Worm (Caenorhabditis elegans) whole organism, L3 larva: ENCODE results near the gene rgs-3.

Experiments used
- ZK546.5 ChIP-seq: sonication (generic microtip); optimal IDR thresholded peaks from 2 replicates; lab custom pipeline; 2017; ENCODE audit warnings: missing biosample characterization, missing genetic modification characterization
- ama-1 ChIP-seq: fragments of 150-350 bp; optimal IDR thresholded peaks from 2 replicates; lab custom pipeline; 2018
- ceh-28 ChIP-seq: fragments of 150-350 bp; optimal IDR thresholded peaks from 2 replicates; lab custom pipeline; 2014; ENCODE audit warnings: missing biosample characterization, missing genetic modification reagents, missing genetic modification characterization
- ceh-82 ChIP-seq: fragments of 150-350 bp; optimal IDR thresholded peaks from 2 replicates; lab custom pipeline; 2014; ENCODE audit warnings: missing biosample characterization, missing genetic modification characterization
- daf-12 ChIP-seq: fragments of 150-350 bp; optimal IDR thresholded peaks from 2 replicates; lab custom pipeline; 2014; ENCODE audit warnings: missing biosample characterization, missing genetic modification reagents, missing genetic modification characterization
- egl-27 ChIP-seq: sonication (generic microtip); optimal IDR thresholded peaks from 4 replicates; lab custom pipeline; 2017; ENCODE audit warnings: missing biosample characterization, missing genetic modification reagents, missing genetic modification characterization
- egl-5 ChIP-seq: fragments of 150-350 bp; optimal IDR thresholded peaks from 2 replicates; lab custom pipeline; 2017; ENCODE audit warnings: missing biosample characterization, missing genetic modification reagents, missing genetic modification characterization, inconsistent platforms
- elt-1 ChIP-seq: fragments of 150-350 bp; optimal IDR thresholded peaks from 2 replicates; lab custom pipeline; 2014; ENCODE audit warnings: missing biosample characterization, missing genetic modification characterization
- elt-2 ChIP-seq: sonication (generic microtip); optimal IDR thresholded peaks from 2 replicates; lab custom pipeline; 2016; ENCODE audit warnings: missing genetic modification reagents, mild to moderate bottlenecking, missing genetic modification characterization, missing compliant biosample characterization
- elt-3 ChIP-seq, 3 experiments: fragments of 150-350 bp in 1 of 3; sonication (generic microtip) in 2 of 3; optimal IDR thresholded peaks; 2 replicates in 2 of 3; 4 replicates in 1 of 3; lab custom pipeline; 2014 to 2017; ENCODE audit warnings: missing biosample characterization in 3 of 3, missing genetic modification characterization in 3 of 3
- eor-1 ChIP-seq, 2 experiments: fragments of 150-350 bp; optimal IDR thresholded peaks; 2 replicates each; lab custom pipeline; 2014 to 2018; ENCODE audit warnings: missing biosample characterization in 2 of 2, missing genetic modification characterization in 2 of 2
- fkh-10 ChIP-seq: sonication (generic microtip); optimal IDR thresholded peaks from 2 replicates; lab custom pipeline; 2017; ENCODE audit warnings: missing biosample characterization, missing genetic modification reagents, missing genetic modification characterization
- fkh-2 ChIP-seq: fragments of 150-350 bp; optimal IDR thresholded peaks from 2 replicates; lab custom pipeline; 2014; ENCODE audit warnings: missing biosample characterization, missing genetic modification reagents, missing genetic modification characterization
- fos-1 ChIP-seq: fragments of 150-350 bp; optimal IDR thresholded peaks from 2 replicates; lab custom pipeline; 2014; ENCODE audit warnings: missing biosample characterization, missing genetic modification characterization
- hmg-11 ChIP-seq: sonication (generic microtip); optimal IDR thresholded peaks from 2 replicates; lab custom pipeline; 2016; ENCODE audit warnings: missing genetic modification characterization, missing compliant biosample characterization
- lin-39 ChIP-seq: fragments of 150-350 bp; optimal IDR thresholded peaks from 2 replicates; lab custom pipeline; 2018; ENCODE audit warnings: missing biosample characterization, missing genetic modification reagents, missing genetic modification characterization
- mdl-1 ChIP-seq: fragments of 150-350 bp; optimal IDR thresholded peaks from 2 replicates; lab custom pipeline; 2014; ENCODE audit warnings: missing biosample characterization, missing genetic modification characterization
- mml-1 ChIP-seq: fragments of 150-350 bp; sonication (generic microtip); optimal IDR thresholded peaks from 3 replicates; lab custom pipeline; 2014; ENCODE audit warnings: missing biosample characterization, missing genetic modification characterization
- nhr-11 ChIP-seq: fragments of 150-350 bp; optimal IDR thresholded peaks from 2 replicates; lab custom pipeline; 2014; ENCODE audit warnings: missing biosample characterization, missing genetic modification characterization
- nhr-12 ChIP-seq: fragments of 150-350 bp; optimal IDR thresholded peaks from 2 replicates; lab custom pipeline; 2014; ENCODE audit warnings: missing biosample characterization, missing genetic modification characterization
- nhr-23 ChIP-seq: fragments of 150-350 bp; optimal IDR thresholded peaks from 2 replicates; lab custom pipeline; 2014; ENCODE audit warnings: missing biosample characterization, missing genetic modification reagents, missing genetic modification characterization
- nhr-237 ChIP-seq: fragments of 150-350 bp; optimal IDR thresholded peaks from 2 replicates; lab custom pipeline; 2014; ENCODE audit warnings: missing biosample characterization, missing genetic modification characterization
- nhr-25 ChIP-seq: sonication (generic microtip); optimal IDR thresholded peaks from 2 replicates; lab custom pipeline; 2017; ENCODE audit warnings: missing biosample characterization, missing genetic modification characterization
- nhr-43 ChIP-seq: sonication (generic microtip); optimal IDR thresholded peaks from 2 replicates; lab custom pipeline; 2016; ENCODE audit warnings: mild to moderate bottlenecking, missing genetic modification characterization, missing compliant biosample characterization; ENCODE audit not compliant: poor library complexity, severe bottlenecking
- nhr-67 ChIP-seq: fragments of 150-350 bp; optimal IDR thresholded peaks from 2 replicates; lab custom pipeline; 2014; ENCODE audit warnings: missing biosample characterization, missing genetic modification characterization
- nhr-76 ChIP-seq: fragments of 150-350 bp; sonication (generic microtip); optimal IDR thresholded peaks from 5 replicates; lab custom pipeline; 2014; ENCODE audit warnings: missing biosample characterization, missing genetic modification characterization
- pha-4 ChIP-seq: fragments of 150-350 bp; optimal IDR thresholded peaks from 2 replicates; lab custom pipeline; 2014; ENCODE audit warnings: missing biosample characterization, missing genetic modification reagents, missing genetic modification characterization
- pqm-1 ChIP-seq: fragments of 150-350 bp; optimal IDR thresholded peaks from 2 replicates; lab custom pipeline; 2017; ENCODE audit warnings: missing biosample characterization, missing genetic modification characterization, inconsistent platforms
- sea-2 ChIP-seq: fragments of 150-350 bp; sonication (generic microtip); optimal IDR thresholded peaks from 4 replicates; lab custom pipeline; 2014; ENCODE audit warnings: missing biosample characterization, missing genetic modification reagents, missing genetic modification characterization
- skn-1 ChIP-seq: fragments of 150-350 bp; optimal IDR thresholded peaks from 2 replicates; lab custom pipeline; 2014; ENCODE audit warnings: missing biosample characterization, missing genetic modification characterization
- unc-39 ChIP-seq: sonication (generic microtip); optimal IDR thresholded peaks from 4 replicates; lab custom pipeline; 2017; ENCODE audit warnings: missing biosample characterization, missing genetic modification characterization
- unc-62 ChIP-seq: fragments of 150-350 bp; sonication (generic microtip); optimal IDR thresholded peaks from 4 replicates; lab custom pipeline; 2014; ENCODE audit warnings: missing biosample characterization, missing genetic modification reagents, missing genetic modification characterization
- zag-1 ChIP-seq: fragments of 150-350 bp; optimal IDR thresholded peaks from 2 replicates; lab custom pipeline; 2014; ENCODE audit warnings: missing biosample characterization, missing genetic modification characterization
- ztf-11 ChIP-seq: fragments of 150-350 bp; optimal IDR thresholded peaks from 2 replicates; lab custom pipeline; 2014; ENCODE audit warnings: missing biosample characterization, missing genetic modification characterization
- ztf-4 ChIP-seq: fragments of 150-350 bp; optimal IDR thresholded peaks from 2 replicates; lab custom pipeline; 2014; ENCODE audit warnings: missing biosample characterization, missing genetic modification characterization

rgs-3 gene

DNA sequence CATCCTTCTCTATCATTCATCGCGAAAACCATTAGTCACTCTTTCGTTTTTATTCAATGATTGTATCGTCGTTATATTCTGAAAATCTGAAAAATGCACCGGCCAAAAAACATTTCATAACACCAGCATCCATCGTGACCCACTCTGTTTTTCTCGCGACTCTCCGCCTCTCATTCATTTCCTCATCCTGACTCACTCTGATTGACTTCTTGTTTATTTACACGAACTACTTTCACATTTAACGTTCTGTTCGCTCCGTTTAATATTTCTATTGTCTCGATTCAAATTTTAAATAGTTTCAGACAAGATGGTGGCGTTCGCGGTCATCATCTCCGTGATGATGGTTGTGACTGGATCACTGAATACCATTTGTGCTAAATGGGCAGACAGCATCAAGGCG lies 23.9 kb downstream of the rgs-3 start, which contains the start of gene C29H12.2:
Gene C29H12.2 (plus strand): TSS at position 297 of the 400 bp plus-strand sequence.
- peak; percentile 29 for TF ChIP-seq pha-4 (tag; lab: Kevin White, UChicago)
- no peak for TF ChIP-seq nhr-67 (tag; lab: Kevin White, UChicago)

DNA sequence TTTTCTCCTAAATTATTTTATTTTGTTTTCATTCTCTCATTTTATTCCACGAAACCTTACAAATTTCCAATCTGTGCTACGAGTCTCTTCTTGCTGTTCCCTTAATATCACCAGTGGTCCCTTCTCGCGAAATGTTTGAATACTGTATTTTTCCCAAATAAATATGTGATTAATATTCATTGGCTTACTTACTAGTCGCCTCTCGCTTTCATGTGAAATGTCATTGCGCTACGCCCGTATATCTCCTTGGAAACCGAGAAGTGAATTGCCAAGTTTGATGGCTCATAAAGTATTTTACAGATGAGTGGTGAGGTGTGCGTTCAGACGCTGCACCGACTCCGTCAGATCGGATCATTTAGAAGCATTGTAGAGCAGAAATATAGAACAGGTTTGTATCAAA lies 25.7 kb downstream of the rgs-3 start, which contains the start of gene rars-2:
Gene rars-2 (plus strand): TSS at position 301 of the 400 bp plus-strand sequence.
- TF ChIP-seq sea-2 (no peak), nhr-43 (tag; lab: Kevin White, UChicago) (peak; percentile 11)

DNA sequence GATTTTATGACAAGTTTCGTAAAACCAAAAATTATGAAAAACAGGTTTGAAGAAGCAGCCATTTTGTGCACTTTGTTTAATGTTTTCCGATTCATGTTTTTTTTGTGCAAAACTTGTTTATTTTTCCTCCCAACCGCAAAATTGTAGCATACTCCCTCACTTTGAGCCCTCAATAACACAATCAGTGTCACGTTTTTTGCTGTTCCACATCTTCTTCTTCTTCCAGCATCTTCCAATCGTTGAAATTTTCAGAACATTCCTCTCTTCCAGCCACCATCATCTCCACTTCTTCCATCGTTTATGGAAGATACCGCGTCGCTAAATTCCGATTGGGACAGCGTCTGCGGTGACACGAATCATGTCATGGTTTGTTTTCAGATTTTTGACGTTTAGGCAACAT lies 33.0 kb downstream of the rgs-3 start, which contains the start of gene abts-3:
Gene abts-3 (plus strand): TSS at position 301 of the 400 bp plus-strand sequence.
- TF ChIP-seq elt-2 (no peak), sea-2 (no peak), fos-1 (tag; lab: Kevin White, UChicago) (no peak), fkh-10 (GFP tag; lab: Kevin White, UChicago) (no peak), egl-5 (tag; lab: Kevin White, UChicago) (no peak), egl-27 (tag; lab: Kevin White, UChicago) (no peak), elt-3 (tag; optimal IDR thresholded peaks at IDR 0.05; lab: Kevin White, UChicago) (no peak), pqm-1 (tag; lab: Kevin White, UChicago) (no peak), ama-1 (lab: Kevin White, UChicago) (no peak)

DNA sequence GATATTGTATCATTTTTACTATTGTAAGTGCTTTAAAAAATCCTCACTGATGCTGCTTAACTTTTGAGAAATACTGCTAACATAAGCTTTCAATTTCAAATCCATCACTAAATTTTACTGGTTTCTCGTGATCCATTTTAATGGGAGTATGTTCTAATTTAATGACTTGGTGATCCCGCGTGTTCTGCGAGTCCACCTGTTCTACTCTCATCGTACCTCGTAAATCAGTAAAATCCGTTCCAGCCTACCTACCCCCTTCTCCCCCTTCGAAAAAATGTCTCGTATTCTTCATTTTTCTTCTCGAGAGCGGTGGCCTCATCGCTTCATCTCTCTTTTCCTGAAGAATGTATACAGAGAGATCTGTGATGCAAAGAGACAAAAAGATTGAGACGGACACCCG lies 35.9 kb downstream of the rgs-3 start:
- TF ChIP-seq nhr-76 (tag; lab: Kevin White, UChicago) (no peak), nhr-23 (tag; lab: Kevin White, UChicago) (no peak), hmg-11 (tag; lab: Kevin White, UChicago) (no peak), egl-27 (tag; lab: Kevin White, UChicago) (no peak), skn-1 (tag; lab: Kevin White, UChicago) (no peak), daf-12 (tag; lab: Kevin White, UChicago) (no peak), ztf-11 (tag; lab: Kevin White, UChicago) (no peak), elt-3 (tag; optimal IDR thresholded peaks at IDR 0.05; lab: Kevin White, UChicago) (no peak), ceh-82 (tag; lab: Kevin White, UChicago) (no peak), lin-39 (tag; lab: Kevin White, UChicago) (no peak), unc-39 (tag; lab: Kevin White, UChicago) (no peak), nhr-43 (tag; lab: Kevin White, UChicago) (no peak), sea-2 (no peak), nhr-11 (tag; lab: Kevin White, UChicago) (no peak), mdl-1 (tag; lab: Kevin White, UChicago) (no peak), fkh-2 (tag; lab: Kevin White, UChicago) (no peak), nhr-25 (tag; lab: Kevin White, UChicago) (no peak), nhr-12 (tag; lab: Kevin White, UChicago) (no peak), egl-5 (tag; lab: Kevin White, UChicago) (no peak)

DNA sequence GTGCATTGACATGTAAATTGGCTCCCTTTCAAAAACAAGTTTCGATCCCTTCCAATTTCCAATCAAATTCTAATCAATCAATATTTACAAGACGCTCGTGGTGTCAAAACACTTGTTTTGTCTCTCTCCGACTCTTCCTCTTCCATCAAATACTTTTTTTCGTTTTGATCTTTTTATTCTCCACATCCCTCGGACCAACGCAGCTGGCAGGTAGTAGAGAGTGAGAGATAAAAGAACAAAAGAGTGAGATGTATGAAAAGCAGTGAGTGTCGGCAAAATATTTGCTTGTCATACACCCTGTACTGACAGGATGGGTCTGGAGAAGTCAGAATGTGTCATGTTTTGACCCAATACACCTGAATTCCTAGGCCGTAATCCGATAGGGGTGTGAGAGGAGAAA lies 37.1 kb downstream of the rgs-3 start:
- no peak for TF ChIP-seq unc-62 (GFP tag; lab: Kevin White, UChicago)
- no peak for TF ChIP-seq ztf-4 (tag; lab: Kevin White, UChicago)

DNA sequence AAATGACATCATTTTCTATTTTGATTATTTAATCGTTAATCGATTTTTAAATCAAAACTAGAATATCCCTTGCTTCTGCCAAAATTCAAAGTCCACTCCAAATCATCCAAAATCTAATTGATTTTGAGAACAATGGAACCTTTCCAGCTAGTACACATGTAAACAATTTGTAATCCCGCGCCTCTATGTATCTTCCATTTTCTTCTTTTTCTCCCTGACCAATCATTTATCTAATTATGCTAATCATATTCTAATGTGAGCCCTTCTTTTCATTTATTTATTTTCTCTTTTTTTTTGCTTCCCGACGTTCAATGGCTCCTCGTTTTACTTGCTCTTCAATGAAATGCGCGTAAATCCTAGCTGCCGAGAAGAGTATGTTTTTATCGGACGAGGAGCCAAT lies 38.5 kb downstream of the rgs-3 start:
- no peak for TF ChIP-seq mdl-1 (tag; lab: Kevin White, UChicago)
- TF ChIP-seq nhr-237 = no peak
- TF ChIP-seq ama-1 (lab: Kevin White, UChicago) = no peak
- TF ChIP-seq ceh-82 (tag; lab: Kevin White, UChicago) = no peak
- TF ChIP-seq elt-3 (tag; optimal IDR thresholded peaks at IDR 0.05; lab: Kevin White, UChicago) = no peak
- TF ChIP-seq nhr-12 (tag; lab: Kevin White, UChicago) = no peak
- no peak for TF ChIP-seq elt-1 (tag; lab: Kevin White, UChicago)
- no peak for TF ChIP-seq fkh-2 (tag; lab: Kevin White, UChicago)
- TF ChIP-seq ceh-28 (tag; lab: Kevin White, UChicago) = no peak
- no peak for TF ChIP-seq nhr-11 (tag; lab: Kevin White, UChicago)
- no peak for TF ChIP-seq skn-1 (tag; lab: Kevin White, UChicago)
- TF ChIP-seq nhr-67 (tag; lab: Kevin White, UChicago) = no peak
- TF ChIP-seq daf-12 (tag; lab: Kevin White, UChicago) = no peak
- no peak for TF ChIP-seq zag-1
- TF ChIP-seq ZK546.5 (tag; lab: Kevin White, UChicago) = no peak
- no peak for TF ChIP-seq eor-1 (tag; optimal IDR thresholded peaks at IDR 0.05; lab: Kevin White, UChicago)
- TF ChIP-seq elt-2 = no peak
- no peak for TF ChIP-seq mml-1 (tag; lab: Kevin White, UChicago)
